Fruit fly (Drosophila melanogaster): ENCODE data around the gene CG43931.
A peak's percentile ranks its signal among the peaks of the same experiment; 100 is the strongest.

Gene CG43931

DNA sequence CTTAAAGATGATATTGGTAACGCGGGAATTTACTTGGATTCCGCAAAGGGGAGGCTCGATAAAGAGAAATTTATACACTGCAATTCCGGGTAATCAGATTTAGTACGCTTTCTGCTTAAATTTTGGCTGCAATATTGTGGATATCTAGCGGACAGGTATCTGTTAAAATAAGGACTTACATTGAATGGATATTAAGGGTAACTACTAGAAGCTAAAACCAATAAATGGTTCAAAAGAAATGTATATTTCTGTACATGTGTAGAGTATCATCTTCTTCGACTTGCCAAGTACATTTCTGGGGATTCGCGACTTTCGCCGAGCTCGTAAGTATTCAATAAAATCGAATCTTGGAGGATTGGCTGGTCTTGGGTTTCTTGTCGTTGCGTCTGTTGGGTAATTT, 32.1 kb downstream of the CG43931 start (continued):
- TF ChIP-seq CG7368 (GFP tag; optimal IDR thresholded peaks at IDR 0.05): no peak
- TF ChIP-seq Ets21C (GFP tag; optimal IDR thresholded peaks at IDR 0.05): no peak
- TF ChIP-seq CG34406 (GFP tag; optimal IDR thresholded peaks at IDR 0.05): no peak
- no peak for TF ChIP-seq fd85E (GFP tag; optimal IDR thresholded peaks at IDR 0.05)
- TF ChIP-seq CG10631 (GFP tag; optimal IDR thresholded peaks at IDR 0.05): peak; percentile 9
- peak; percentile 40 for TF ChIP-seq CG10669 (GFP tag; optimal IDR thresholded peaks at IDR 0.05)
- no peak for TF ChIP-seq dsx (GFP tag; optimal IDR thresholded peaks at IDR 0.05; ENCODE audit: poor library complexity, severe bottlenecking)
- TF ChIP-seq Smox (GFP tag; optimal IDR thresholded peaks at IDR 0.05): no peak
- TF ChIP-seq CG31627 (GFP tag; optimal IDR thresholded peaks at IDR 0.05): no peak
- no peak for TF ChIP-seq CG11902 (GFP tag; optimal IDR thresholded peaks at IDR 0.05)
- no peak for TF ChIP-seq Hr39 (GFP tag; optimal IDR thresholded peaks at IDR 0.05)
- no peak for TF ChIP-seq cyc (GFP tag; optimal IDR thresholded peaks at IDR 0.05)
- TF ChIP-seq Eip78C (GFP tag): peak; percentile 72
- TF ChIP-seq net (GFP tag; optimal IDR thresholded peaks at IDR 0.05): no peak
- TF ChIP-seq CG1621 (tag; optimal IDR thresholded peaks at IDR 0.05): no peak
- peak; percentile 26 for TF ChIP-seq Ets96B (tag; optimal IDR thresholded peaks at IDR 0.05)
- no peak for TF ChIP-seq Sox102F (GFP tag; optimal IDR thresholded peaks at IDR 0.05)
- TF ChIP-seq Hr4 (GFP tag; optimal IDR thresholded peaks at IDR 0.05): no peak
- TF ChIP-seq salr (GFP tag; optimal IDR thresholded peaks at IDR 0.05): no peak
- no peak for TF ChIP-seq CG11762 (GFP tag; optimal IDR thresholded peaks at IDR 0.05; ENCODE audit: insufficient read depth)

DNA sequence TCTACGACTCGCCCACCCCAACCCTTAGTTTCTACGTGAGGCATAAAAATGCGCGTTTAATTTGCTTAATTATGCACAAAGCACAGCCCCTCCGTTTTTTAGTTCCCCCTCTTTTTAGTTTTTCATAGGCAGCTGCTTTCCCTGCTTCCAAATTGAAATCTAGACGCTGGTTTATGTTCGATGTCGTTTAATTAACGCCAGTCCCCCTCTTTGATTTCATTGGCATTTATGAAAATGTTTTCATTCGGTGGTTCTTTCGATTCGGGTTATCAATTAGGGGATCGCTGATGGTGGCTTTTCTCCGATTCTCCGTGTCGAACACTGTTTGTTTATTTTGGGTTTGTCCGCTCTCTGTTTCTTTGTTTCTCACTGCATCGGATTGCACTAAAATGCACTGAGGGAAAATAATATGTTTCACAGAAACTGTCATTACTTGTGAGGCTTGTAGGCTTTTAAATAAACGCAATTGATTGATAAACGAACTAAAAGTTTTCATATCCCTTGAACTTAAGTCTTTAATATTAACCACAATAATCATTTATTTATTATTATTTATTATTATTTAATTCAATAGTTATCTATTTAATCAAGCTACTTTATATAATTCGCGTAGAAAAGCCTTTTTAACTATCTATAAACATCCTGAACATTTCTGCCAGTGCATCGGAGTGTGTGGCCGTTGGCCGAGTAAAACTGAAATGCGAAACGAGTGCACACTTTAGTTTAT, 32.9 kb downstream of the CG43931 start:
- peak; percentile 53 for TF ChIP-seq net (GFP tag; optimal IDR thresholded peaks at IDR 0.05)
- peak; percentile 75 for TF ChIP-seq CG34406 (GFP tag; optimal IDR thresholded peaks at IDR 0.05)
- peak; percentile 30 for TF ChIP-seq Sox14 (GFP tag; optimal IDR thresholded peaks at IDR 0.05)
- TF ChIP-seq spab (GFP tag; optimal IDR thresholded peaks at IDR 0.05): peak; percentile 74
- no peak for TF ChIP-seq CG6854 (GFP tag; optimal IDR thresholded peaks at IDR 0.05)
- peak; percentile 27 for TF ChIP-seq CG8319 (GFP tag; optimal IDR thresholded peaks at IDR 0.05)
- peak; percentile 37 for TF ChIP-seq Sox15 (GFP tag; optimal IDR thresholded peaks at IDR 0.05)
- TF ChIP-seq achi (GFP tag; optimal IDR thresholded peaks at IDR 0.05): peak; percentile 78
- no peak for TF ChIP-seq CG31627 (GFP tag; optimal IDR thresholded peaks at IDR 0.05)
- peak; percentile 62 for TF ChIP-seq Lpt (GFP tag; optimal IDR thresholded peaks at IDR 0.05)
- TF ChIP-seq fkh (GFP tag; optimal IDR thresholded peaks at IDR 0.05): no peak
- no peak for TF ChIP-seq Ets21C (GFP tag; optimal IDR thresholded peaks at IDR 0.05)
- TF ChIP-seq OdsH (GFP tag; optimal IDR thresholded peaks at IDR 0.05): peak; percentile 70
- peak; percentile 32 for TF ChIP-seq CG1621 (tag; optimal IDR thresholded peaks at IDR 0.05)
- TF ChIP-seq Eip78C (GFP tag): peak; percentile 90
- peak; percentile 75 for TF ChIP-seq CG15336 (GFP tag; IDR thresholded peaks at IDR 0.05)
- TF ChIP-seq Smox (GFP tag; optimal IDR thresholded peaks at IDR 0.05): peak; percentile 33
- TF ChIP-seq CG11762 (GFP tag; optimal IDR thresholded peaks at IDR 0.05; ENCODE audit: insufficient read depth): peak; percentile 61
- TF ChIP-seq Met (GFP tag; optimal IDR thresholded peaks at IDR 0.05): peak; percentile 40
- no peak for TF ChIP-seq cyc (GFP tag; optimal IDR thresholded peaks at IDR 0.05)
- peak; percentile 60 for TF ChIP-seq CG7368 (GFP tag; optimal IDR thresholded peaks at IDR 0.05)
- peak; percentile 80 for TF ChIP-seq CG3032 (tag; optimal IDR thresholded peaks at IDR 0.05)
- TF ChIP-seq CG6163 (GFP tag; IDR thresholded peaks at IDR 0.05): no peak; the same call in 2 of the 3 replicates
- peak; percentile 80 for TF ChIP-seq CG8632 (GFP tag; optimal IDR thresholded peaks at IDR 0.05)
- peak; percentile 36 for TF ChIP-seq Sox102F (GFP tag; optimal IDR thresholded peaks at IDR 0.05)
- peak; percentile 11 for TF ChIP-seq Hr39 (GFP tag; optimal IDR thresholded peaks at IDR 0.05)
- TF ChIP-seq CG6792 (GFP tag; optimal IDR thresholded peaks at IDR 0.05): peak; percentile 48
- TF ChIP-seq pdm3 (GFP tag; optimal IDR thresholded peaks at IDR 0.05): peak; percentile 1
- TF ChIP-seq CG10631 (GFP tag; optimal IDR thresholded peaks at IDR 0.05): peak; percentile 69
- TF ChIP-seq esn (GFP tag; optimal IDR thresholded peaks at IDR 0.05): peak; percentile 56
- TF ChIP-seq CG4318 (GFP tag; optimal IDR thresholded peaks at IDR 0.05): peak; percentile 70
- TF ChIP-seq acj6 (GFP tag; optimal IDR thresholded peaks at IDR 0.05): peak; percentile 67
- peak; percentile 56 for TF ChIP-seq svp (GFP tag)
- peak; percentile 59 for TF ChIP-seq CG3919 (GFP tag; optimal IDR thresholded peaks at IDR 0.05)
- peak; percentile 79 for TF ChIP-seq Ets96B (tag; optimal IDR thresholded peaks at IDR 0.05)
- peak; percentile 44 for TF ChIP-seq dac (GFP tag; optimal IDR thresholded peaks at IDR 0.05)
- TF ChIP-seq CG6276 (GFP tag; optimal IDR thresholded peaks at IDR 0.05): peak; percentile 67
- peak; percentile 57 for TF ChIP-seq CG16779 (tag; optimal IDR thresholded peaks at IDR 0.05)
- TF ChIP-seq CG32006 (GFP tag; optimal IDR thresholded peaks at IDR 0.05): peak; percentile 83
- peak; percentile 36 for TF ChIP-seq topi (GFP tag; optimal IDR thresholded peaks at IDR 0.05)
- TF ChIP-seq CG9139 (GFP tag; optimal IDR thresholded peaks at IDR 0.05): peak; percentile 61
